Worm (Caenorhabditis elegans): Measurements from ENCODE around the gene pkc-3.

DNA sequence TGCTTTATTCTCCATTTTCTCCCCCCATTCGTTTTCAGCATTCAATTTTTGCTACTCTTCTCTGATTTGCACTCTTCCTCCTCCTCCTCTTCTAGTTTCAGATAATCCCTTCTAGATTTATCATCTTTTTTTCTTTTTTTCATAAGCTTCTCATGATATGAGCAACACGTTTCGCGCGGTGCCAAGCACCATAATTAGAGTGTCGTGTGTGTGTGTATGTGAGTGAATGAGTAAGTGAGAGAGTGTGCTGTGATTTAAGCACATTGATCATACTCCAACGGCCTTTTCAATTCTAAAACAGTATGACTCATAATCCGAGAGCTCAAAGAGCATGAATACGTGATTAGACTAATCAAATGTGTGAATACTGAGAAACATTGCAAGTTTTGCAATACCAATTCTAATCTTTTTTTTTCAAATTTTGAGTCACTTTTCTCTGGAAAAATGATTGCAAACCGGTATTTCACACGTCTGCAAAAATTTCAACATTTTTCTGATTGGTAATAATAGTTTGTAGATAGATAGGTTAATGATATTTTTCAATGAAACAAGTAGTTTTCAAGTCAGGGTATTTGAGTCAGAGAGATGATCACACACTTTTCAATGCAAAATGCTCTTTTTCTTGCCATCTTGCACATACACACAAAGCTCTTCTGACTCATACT lies 44.3 kb upstream of the pkc-3 start:
- no peak for TF ChIP-seq R02D3.7 (tag; optimal IDR thresholded peaks at IDR 0.05)
- no peak for TF ChIP-seq snpc-4 (tag; optimal IDR thresholded peaks at IDR 0.05)
